Worm (Caenorhabditis elegans) whole organism, L4 larva: ENCODE measurements around the gene F21C10.10.

ENCODE experiments used
- D1046.2 ChIP-seq: fragments of 200-800 bp; sonication (Bioruptor generic); IDR thresholded peaks from 2 replicates; pipeline ENCODE4 v1.3.6; 2022; ENCODE audit warnings: missing genetic modification characterization, missing compliant biosample characterization
- F26F4.8 ChIP-seq: fragments of 200-800 bp; sonication (Bioruptor generic); conservative IDR thresholded peaks from 2 replicates; pipeline ENCODE4 v1.3.6; 2022; ENCODE audit warnings: missing genetic modification characterization, missing compliant biosample characterization
- F37D6.2 ChIP-seq: sonication (generic microtip); optimal IDR thresholded peaks from 2 replicates; lab custom pipeline; 2016; ENCODE audit warnings: mild to moderate bottlenecking, missing genetic modification characterization, missing compliant biosample characterization
- F44E2.7 ChIP-seq: fragments of 200-800 bp; sonication (Bioruptor generic); IDR thresholded peaks from 2 replicates; pipeline ENCODE4 v2.1.2; 2022; ENCODE audit warnings: missing genetic modification characterization, missing compliant biosample characterization
- T20F7.1 ChIP-seq: fragments of 200-800 bp; sonication (Bioruptor generic); optimal IDR thresholded peaks from 2 replicates; lab custom pipeline; 2018; ENCODE audit warnings: mild to moderate bottlenecking, missing genetic modification characterization, missing compliant biosample characterization
- T26A8.4 ChIP-seq: fragments of 200-800 bp; sonication (Bioruptor generic); IDR thresholded peaks from 2 replicates; pipeline ENCODE4 v1.3.6; 2022; ENCODE audit warnings: missing genetic modification characterization, missing compliant biosample characterization
- Y75B8A.6 ChIP-seq: fragments of 200-800 bp; sonication (Bioruptor generic); IDR thresholded peaks from 2 replicates; pipeline ENCODE4 v1.3.6; 2022; ENCODE audit warnings: missing genetic modification reagents, missing genetic modification characterization, missing compliant biosample characterization
- ZK337.2 ChIP-seq: fragments of 200-800 bp; sonication (Bioruptor generic); IDR thresholded peaks from 2 replicates; pipeline ENCODE4 v1.3.6; 2022; ENCODE audit warnings: missing genetic modification reagents, missing genetic modification characterization, missing compliant biosample characterization
- ZK546.5 ChIP-seq, 2 experiments: sonication (generic microtip); optimal IDR thresholded peaks; 2 replicates each; lab custom pipeline; 2017; ENCODE audit warnings: missing biosample characterization in 2 of 2, missing genetic modification characterization in 2 of 2
- aha-1 ChIP-seq: fragments of 150-350 bp; peaks from one replicate; lab custom pipeline; 2014; ENCODE audit warnings: missing biosample characterization, missing genetic modification characterization
- ama-1 ChIP-seq: fragments of 150-350 bp; optimal IDR thresholded peaks from 2 replicates; lab custom pipeline; 2014; ENCODE audit warnings: inconsistent platforms, mixed read lengths
- arid-1 ChIP-seq: fragments of 200-800 bp; sonication (Bioruptor generic); conservative IDR thresholded peaks from 2 replicates; pipeline ENCODE4 v1.3.6; 2022; ENCODE audit warnings: missing genetic modification reagents, missing genetic modification characterization, missing compliant biosample characterization
- ceh-20 ChIP-seq: fragments of 200-800 bp; sonication (Bioruptor generic); IDR thresholded peaks from 2 replicates; pipeline ENCODE4 v1.3.6; 2022; ENCODE audit warnings: missing genetic modification reagents, missing genetic modification characterization, missing compliant biosample characterization
- ceh-32 ChIP-seq: sonication (generic microtip); optimal IDR thresholded peaks from 2 replicates; lab custom pipeline; 2016; ENCODE audit warnings: mild to moderate bottlenecking, missing genetic modification characterization, missing compliant biosample characterization; ENCODE audit not compliant: poor library complexity
- ceh-62 ChIP-seq: sonication (generic microtip); optimal IDR thresholded peaks from 2 replicates; lab custom pipeline; 2017; ENCODE audit warnings: missing biosample characterization, missing genetic modification characterization
- ces-1 ChIP-seq: fragments of 150-350 bp; sonication (generic microtip); optimal IDR thresholded peaks from 4 replicates; lab custom pipeline; 2014; ENCODE audit warnings: missing biosample characterization, missing genetic modification reagents, missing genetic modification characterization
- daf-12 ChIP-seq: fragments of 150-350 bp; optimal IDR thresholded peaks from 2 replicates; lab custom pipeline; 2014; ENCODE audit warnings: missing biosample characterization, missing genetic modification reagents, missing genetic modification characterization
- daf-8 ChIP-seq: fragments of 200-800 bp; sonication (Bioruptor generic); IDR thresholded peaks from 2 replicates; pipeline ENCODE4 v1.3.6; 2022; ENCODE audit warnings: missing genetic modification characterization, missing compliant biosample characterization
- dmd-6 ChIP-seq: fragments of 200-800 bp; sonication (Bioruptor generic); IDR thresholded peaks from 2 replicates; pipeline ENCODE4 v1.3.6; 2022; ENCODE audit warnings: missing genetic modification reagents, missing genetic modification characterization, missing compliant biosample characterization
- dmd-8 ChIP-seq: fragments of 200-800 bp; sonication (Bioruptor generic); IDR thresholded peaks from 2 replicates; pipeline ENCODE4 v1.3.6; 2022; ENCODE audit warnings: missing genetic modification characterization, missing compliant biosample characterization
- dpl-1 ChIP-seq: fragments of 150-350 bp; optimal IDR thresholded peaks from 2 replicates; lab custom pipeline; 2014; ENCODE audit warnings: missing biosample characterization, missing genetic modification reagents, missing genetic modification characterization
- dve-1 ChIP-seq: sonication (generic microtip); optimal IDR thresholded peaks from 2 replicates; lab custom pipeline; 2017; ENCODE audit warnings: antibody characterized with exemption, mild to moderate bottlenecking, missing genetic modification characterization, missing compliant biosample characterization; ENCODE audit not compliant: insufficient read depth
- egl-27 ChIP-seq: sonication (generic microtip); optimal IDR thresholded peaks from 3 replicates; lab custom pipeline; 2017; ENCODE audit warnings: missing biosample characterization, missing genetic modification reagents, missing genetic modification characterization
- hif-1 ChIP-seq, 2 experiments: sonication (generic microtip); optimal IDR thresholded peaks; 2 replicates each; lab custom pipeline; 2016 to 2017; ENCODE audit warnings: missing compliant biosample characterization in 2 of 2, missing genetic modification characterization in 2 of 2, missing genetic modification reagents in 2 of 2, missing genotype in 2 of 2, mild to moderate bottlenecking in 1 of 2
- hlh-30 ChIP-seq: sonication (generic microtip); optimal IDR thresholded peaks from 2 replicates; lab custom pipeline; 2017; ENCODE audit warnings: antibody characterized with exemption, mild to moderate bottlenecking, missing genetic modification characterization, missing compliant biosample characterization; ENCODE audit not compliant: insufficient read depth
- lin-15B ChIP-seq: fragments of 150-350 bp; sonication (generic microtip); optimal IDR thresholded peaks from 3 replicates; lab custom pipeline; 2014; ENCODE audit warnings: missing biosample characterization, missing genetic modification characterization
- lin-29 ChIP-seq: fragments of 200-800 bp; sonication (Bioruptor generic); IDR thresholded peaks from 2 replicates; pipeline ENCODE4 v1.3.6; 2022; ENCODE audit warnings: missing genetic modification reagents, missing genetic modification characterization, missing compliant biosample characterization
- lin-39 ChIP-seq: fragments of 150-350 bp; optimal IDR thresholded peaks from 2 replicates; lab custom pipeline; 2014; ENCODE audit warnings: missing biosample characterization, missing genetic modification reagents, missing genetic modification characterization
- lir-3 ChIP-seq: sonication (generic microtip); optimal IDR thresholded peaks from 2 replicates; lab custom pipeline; 2016; ENCODE audit warnings: mild to moderate bottlenecking, missing genetic modification characterization, missing compliant biosample characterization
- lsy-2 ChIP-seq, 2 experiments: fragments of 150-350 bp in 1 of 2; sonication (generic microtip) in 1 of 2; optimal IDR thresholded peaks; 2 replicates each; lab custom pipeline; 2014 to 2017; ENCODE audit warnings: missing biosample characterization in 2 of 2, missing genetic modification characterization in 2 of 2
- mdt-29 ChIP-seq: fragments of 200-800 bp; sonication (Bioruptor generic); IDR thresholded peaks from 2 replicates; pipeline ENCODE4 v1.3.6; 2022; ENCODE audit warnings: missing genetic modification reagents, missing genetic modification characterization, missing compliant biosample characterization
- mep-1 ChIP-seq: fragments of 150-350 bp; sonication (generic microtip); optimal IDR thresholded peaks from 3 replicates; lab custom pipeline; 2014; ENCODE audit warnings: missing biosample characterization, missing genetic modification characterization
- mes-2 ChIP-seq: sonication (generic microtip); optimal IDR thresholded peaks from 2 replicates; lab custom pipeline; 2016; ENCODE audit warnings: missing genotype, mild to moderate bottlenecking, missing genetic modification characterization, missing compliant biosample characterization; ENCODE audit not compliant: poor library complexity, severe bottlenecking
- mxl-3 ChIP-seq: fragments of 200-800 bp; sonication (Bioruptor generic); optimal IDR thresholded peaks from 2 replicates; lab custom pipeline; 2018; ENCODE audit warnings: mild to moderate bottlenecking, missing genetic modification characterization, missing compliant biosample characterization
- nhr-102 ChIP-seq: sonication (generic microtip); optimal IDR thresholded peaks from 2 replicates; lab custom pipeline; 2016; ENCODE audit warnings: mild to moderate bottlenecking, missing genetic modification characterization, moderate library complexity, missing compliant biosample characterization
- nhr-25 ChIP-seq: sonication (generic microtip); optimal IDR thresholded peaks from 2 replicates; lab custom pipeline; 2017; ENCODE audit warnings: missing genetic modification characterization, mild to moderate bottlenecking, missing compliant biosample characterization, antibody characterized with exemption, moderate library complexity, borderline replicate concordance; ENCODE audit not compliant: insufficient read depth
- nhr-41 ChIP-seq: fragments of 200-800 bp; sonication (Bioruptor generic); IDR thresholded peaks from 2 replicates; pipeline ENCODE4 v1.3.6; 2022; ENCODE audit warnings: missing genetic modification reagents, missing genetic modification characterization, missing compliant biosample characterization
- nhr-77 ChIP-seq: fragments of 150-350 bp; optimal IDR thresholded peaks from 2 replicates; lab custom pipeline; 2014; ENCODE audit warnings: missing biosample characterization, missing genetic modification characterization
- pqm-1 ChIP-seq: sonication (generic microtip); optimal IDR thresholded peaks from 2 replicates; lab custom pipeline; 2017; ENCODE audit warnings: missing biosample characterization, missing genetic modification characterization
- rbr-2 ChIP-seq: sonication (generic microtip); optimal IDR thresholded peaks from 2 replicates; lab custom pipeline; 2016; ENCODE audit warnings: missing genotype, missing genetic modification characterization, missing compliant biosample characterization
- saeg-2 ChIP-seq: fragments of 200-800 bp; sonication (Bioruptor generic); IDR thresholded peaks from 2 replicates; pipeline ENCODE4 v1.3.6; 2022; ENCODE audit warnings: missing genetic modification reagents, missing genetic modification characterization, missing compliant biosample characterization
- sdz-12 ChIP-seq: fragments of 200-800 bp; sonication (Bioruptor generic); optimal IDR thresholded peaks from 2 replicates; lab custom pipeline; 2018; ENCODE audit warnings: mild to moderate bottlenecking, missing genetic modification characterization, missing compliant biosample characterization
- set-16 ChIP-seq: fragments of 200-800 bp; sonication (Bioruptor generic); IDR thresholded peaks from 2 replicates; pipeline ENCODE4 v1.3.6; 2022; ENCODE audit warnings: missing genetic modification reagents, missing genetic modification characterization, missing compliant biosample characterization
- skn-1 ChIP-seq: fragments of 150-350 bp; optimal IDR thresholded peaks from 2 replicates; lab custom pipeline; 2014; ENCODE audit warnings: missing biosample characterization, missing genetic modification characterization
- tag-97 ChIP-seq: fragments of 200-800 bp; sonication (Bioruptor generic); IDR thresholded peaks from 2 replicates; pipeline ENCODE4 v1.3.6; 2022; ENCODE audit warnings: missing genetic modification characterization, missing compliant biosample characterization
- tra-1 ChIP-seq: fragments of 200-800 bp; sonication (Bioruptor generic); IDR thresholded peaks from 2 replicates; pipeline ENCODE4 v1.3.6; 2022; ENCODE audit warnings: missing genetic modification reagents, missing genetic modification characterization, missing compliant biosample characterization
- unc-39 ChIP-seq: sonication (generic microtip); optimal IDR thresholded peaks from 2 replicates; lab custom pipeline; 2017; ENCODE audit warnings: missing biosample characterization, missing genetic modification characterization
- zag-1 ChIP-seq: fragments of 150-350 bp; optimal IDR thresholded peaks from 2 replicates; lab custom pipeline; 2014; ENCODE audit warnings: missing biosample characterization, missing genetic modification characterization
- zfp-3 ChIP-seq: fragments of 200-800 bp; sonication (Bioruptor generic); conservative IDR thresholded peaks from 2 replicates; pipeline ENCODE4 v1.3.6; 2022; ENCODE audit warnings: missing genetic modification reagents, missing genetic modification characterization, missing compliant biosample characterization
- ztf-7 ChIP-seq: fragments of 150-350 bp; optimal IDR thresholded peaks from 2 replicates; lab custom pipeline; 2014; ENCODE audit warnings: missing biosample characterization, missing genetic modification characterization

Gene F21C10.10

DNA sequence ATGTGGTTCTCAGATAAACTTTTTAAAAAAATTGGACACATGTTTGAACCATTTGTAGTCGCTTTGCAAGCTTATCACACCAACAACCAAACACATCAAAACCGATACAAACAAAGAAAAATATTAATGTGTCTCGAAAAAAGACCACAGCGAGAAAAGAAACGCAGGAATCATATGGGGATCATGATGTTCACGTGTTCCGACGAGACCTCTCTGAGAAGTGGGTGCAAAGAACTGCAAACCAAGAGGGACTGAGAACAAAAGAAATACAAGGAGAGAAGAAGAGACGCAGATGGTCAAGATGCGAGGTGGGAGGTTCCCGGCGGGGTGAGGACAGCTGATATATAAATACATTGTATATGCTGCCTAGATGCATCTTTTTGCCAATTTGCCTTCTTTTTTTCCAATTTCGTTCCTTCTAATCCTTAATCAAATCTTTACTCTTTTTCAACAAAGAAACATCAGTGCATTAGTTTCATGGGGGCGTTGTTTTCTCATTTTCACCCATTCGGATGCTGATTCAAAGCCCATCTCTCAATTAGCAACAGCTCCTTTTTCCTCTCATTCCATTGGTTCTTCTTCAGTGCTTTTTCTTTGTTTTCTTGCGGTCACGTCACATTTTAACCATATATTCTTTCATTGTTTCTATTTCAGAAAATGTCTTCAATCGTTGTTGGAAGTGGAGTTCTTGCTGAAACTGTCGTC lies at the start of gene F21C10.10:
Gene F21C10.10 (plus strand): TSS at position 655 of the 705 bp plus-strand sequence.
- TF ChIP-seq lir-3 (tag; lab: Kevin White, UChicago) (no peak), ceh-62 (tag; lab: Kevin White, UChicago) (no peak), nhr-41 (GFP tag; lab: Robert Waterston, UW) (no peak), zag-1 (tag; lab: Kevin White, UChicago) (no peak), skn-1 (no peak), Y75B8A.6 (GFP tag; lab: Robert Waterston, UW) (no peak), unc-39 (tag; lab: Kevin White, UChicago) (no peak), lin-39 (tag; lab: Kevin White, UChicago) (no peak), ztf-7 (peak; percentile 63), mxl-3 (GFP tag; lab: Kevin White, UChicago) (peak; percentile 93), arid-1 (GFP tag; lab: Robert Waterston, UW) (0 out of 2 replicates have a peak, but pooled peaks have one; percentile 8), sdz-12 (GFP tag; lab: Kevin White, UChicago) (no peak), mep-1 (tag; lab: Kevin White, UChicago) (peak; percentile 91), nhr-77 (tag; lab: Kevin White, UChicago) (peak; percentile 87), F37D6.2 (tag; lab: Kevin White, UChicago) (no peak), nhr-102 (tag; lab: Kevin White, UChicago) (peak; percentile 93), rbr-2 (tag; lab: Kevin White, UChicago) (peak; percentile 66), D1046.2 (GFP tag; lab: Robert Waterston, UW) (no peak), egl-27 (tag; lab: Kevin White, UChicago) (no peak), T26A8.4 (GFP tag; lab: Robert Waterston, UW) (peak; percentile 66), ZK337.2 (GFP tag; lab: Robert Waterston, UW) (no peak), mes-2 (tag; lab: Kevin White, UChicago) (no peak), hif-1 (tag; optimal IDR thresholded peaks at IDR 0.05; lab: Kevin White, UChicago) (peak; percentile 41 to 73), ceh-32 (tag; lab: Kevin White, UChicago) (no peak), T20F7.1 (GFP tag; lab: Kevin White, UChicago) (peak; percentile 68), pqm-1 (peak; percentile 14), ceh-20 (GFP tag; lab: Robert Waterston, UW) (peak; percentile 92), mdt-29 (GFP tag; lab: Robert Waterston, UW) (peak; percentile 76), dmd-8 (GFP tag; lab: Robert Waterston, UW) (no peak), aha-1 (tag; lab: Kevin White, UChicago) (peak; percentile 99), saeg-2 (GFP tag; lab: Robert Waterston, UW) (peak; percentile 94), daf-12 (tag; lab: Kevin White, UChicago) (no peak), lin-29 (GFP tag; lab: Robert Waterston, UW) (0 out of 2 replicates have a peak, but pooled peaks have one; percentile 55), lsy-2 (tag; optimal IDR thresholded peaks at IDR 0.05; lab: Kevin White, UChicago) (peak; percentile 55 to 81), set-16 (GFP tag; lab: Robert Waterston, UW) (peak; percentile 59), tra-1 (GFP tag; lab: Robert Waterston, UW) (peak; percentile 94), dpl-1 (peak; percentile 56), F26F4.8 (GFP tag; lab: Robert Waterston, UW) (no peak), hlh-30 (peak; percentile 99), dmd-6 (peak; percentile 99), ama-1 (no peak), F44E2.7 (no peak), nhr-25 (peak; percentile 59), zfp-3 (GFP tag; lab: Robert Waterston, UW) (peak; percentile 40; the same call in 1 of the 2 replicates), dve-1 (tag; lab: Kevin White, UChicago) (peak; percentile 98), lin-15B (no peak), ZK546.5 (tag; optimal IDR thresholded peaks at IDR 0.05; lab: Kevin White, UChicago) (no peak), daf-8 (GFP tag; lab: Robert Waterston, UW) (no peak), ces-1 (GFP tag; lab: Kevin White, UChicago) (no peak), tag-97 (no peak)
